Worm (Caenorhabditis elegans) whole organism, mixed stage, embryonic: ENCODE measurements around the gene rab-6.1.

Source experiments
- M03D4.4 ChIP-seq: sonication (generic microtip); optimal IDR thresholded peaks from 2 replicates; lab custom pipeline; 2017; ENCODE audit warnings: mild to moderate bottlenecking, missing genetic modification characterization, missing compliant biosample characterization
- bed-3 ChIP-seq: fragments of 200-800 bp; sonication (Bioruptor generic); optimal IDR thresholded peaks from 3 replicates; lab custom pipeline; 2018; ENCODE audit warnings: mild to moderate bottlenecking, missing genetic modification characterization, moderate library complexity, missing compliant biosample characterization
- blmp-1 ChIP-seq: fragments of 150-350 bp; optimal IDR thresholded peaks from 2 replicates; lab custom pipeline; 2014; ENCODE audit warnings: missing biosample characterization, missing genetic modification characterization
- ceh-39 ChIP-seq: fragments of 150-350 bp; optimal IDR thresholded peaks from 2 replicates; lab custom pipeline; 2014; ENCODE audit warnings: missing biosample characterization, missing genetic modification characterization
- ceh-43 ChIP-seq: fragments of 200-800 bp; sonication (Bioruptor generic); optimal IDR thresholded peaks from 2 replicates; lab custom pipeline; 2018; ENCODE audit warnings: mild to moderate bottlenecking, missing genetic modification characterization, moderate library complexity, missing compliant biosample characterization
- ceh-83 ChIP-seq: fragments of 200-800 bp; sonication (Bioruptor generic); optimal IDR thresholded peaks from 2 replicates; lab custom pipeline; 2018; ENCODE audit warnings: mild to moderate bottlenecking, missing genetic modification characterization, missing compliant biosample characterization
- ces-1 ChIP-seq: fragments of 150-350 bp; optimal IDR thresholded peaks from 2 replicates; lab custom pipeline; 2014; ENCODE audit warnings: missing biosample characterization, missing genetic modification reagents, missing genetic modification characterization
- cnd-1 ChIP-seq: fragments of 200-800 bp; sonication (Bioruptor generic); optimal IDR thresholded peaks from 2 replicates; lab custom pipeline; 2018; ENCODE audit warnings: mild to moderate bottlenecking, missing genetic modification characterization, missing compliant biosample characterization
- drap-1 ChIP-seq: fragments of 200-800 bp; sonication (Bioruptor generic); optimal IDR thresholded peaks from 3 replicates; lab custom pipeline; 2018; ENCODE audit warnings: mild to moderate bottlenecking, missing genetic modification characterization, missing compliant biosample characterization
- elt-1 ChIP-seq: sonication (generic microtip); optimal IDR thresholded peaks from 2 replicates; lab custom pipeline; 2017; ENCODE audit warnings: missing genetic modification characterization, mild to moderate bottlenecking, missing compliant biosample characterization, antibody characterized with exemption, moderate library complexity, borderline replicate concordance; ENCODE audit not compliant: insufficient read depth
- elt-3 ChIP-seq: fragments of 150-350 bp; optimal IDR thresholded peaks from 2 replicates; lab custom pipeline; 2014; ENCODE audit warnings: missing biosample characterization, missing genetic modification characterization
- flh-1 ChIP-seq: fragments of 200-800 bp; sonication (Bioruptor generic); optimal IDR thresholded peaks from 2 replicates; lab custom pipeline; 2018; ENCODE audit warnings: mild to moderate bottlenecking, missing genetic modification characterization, moderate library complexity, missing compliant biosample characterization
- ham-2 ChIP-seq: fragments of 200-800 bp; sonication (Bioruptor generic); optimal IDR thresholded peaks from 2 replicates; lab custom pipeline; 2018; ENCODE audit warnings: mild to moderate bottlenecking, missing genetic modification characterization, missing compliant biosample characterization
- hlh-1 ChIP-seq: fragments of 150-350 bp; optimal IDR thresholded peaks from 2 replicates; lab custom pipeline; 2014; ENCODE audit warnings: missing biosample characterization, missing genetic modification reagents, missing genetic modification characterization
- lin-13 ChIP-seq: fragments of 150-350 bp; optimal IDR thresholded peaks from 2 replicates; lab custom pipeline; 2014; ENCODE audit warnings: missing biosample characterization, missing genetic modification characterization
- lin-32 ChIP-seq: fragments of 200-800 bp; sonication (Bioruptor generic); optimal IDR thresholded peaks from 2 replicates; lab custom pipeline; 2018; ENCODE audit warnings: mild to moderate bottlenecking, missing genetic modification characterization, missing compliant biosample characterization
- lsy-2 ChIP-seq: fragments of 150-350 bp; optimal IDR thresholded peaks from 2 replicates; lab custom pipeline; 2014; ENCODE audit warnings: missing biosample characterization, missing genetic modification characterization
- mab-5 ChIP-seq: fragments of 150-350 bp; optimal IDR thresholded peaks from 2 replicates; lab custom pipeline; 2014; ENCODE audit warnings: missing biosample characterization, missing genetic modification characterization
- mep-1 ChIP-seq: fragments of 150-350 bp; optimal IDR thresholded peaks from 2 replicates; lab custom pipeline; 2017; ENCODE audit warnings: missing biosample characterization, missing genetic modification reagents, missing genetic modification characterization, inconsistent platforms
- mls-2 ChIP-seq: sonication (generic microtip); optimal IDR thresholded peaks from 2 replicates; lab custom pipeline; 2016; ENCODE audit warnings: mild to moderate bottlenecking, missing genetic modification characterization, moderate library complexity, missing compliant biosample characterization
- nhr-12 ChIP-seq: fragments of 150-350 bp; optimal IDR thresholded peaks from 2 replicates; lab custom pipeline; 2014; ENCODE audit warnings: missing biosample characterization, missing genetic modification characterization
- nhr-2 ChIP-seq: fragments of 150-350 bp; optimal IDR thresholded peaks from 2 replicates; lab custom pipeline; 2014; ENCODE audit warnings: missing biosample characterization, missing genetic modification characterization
- nhr-237 ChIP-seq: fragments of 150-350 bp; optimal IDR thresholded peaks from 2 replicates; lab custom pipeline; 2014; ENCODE audit warnings: missing biosample characterization, missing genetic modification characterization
- nhr-28 ChIP-seq: fragments of 150-350 bp; optimal IDR thresholded peaks from 2 replicates; lab custom pipeline; 2014; ENCODE audit warnings: missing biosample characterization, missing genetic modification characterization
- nhr-76 ChIP-seq: sonication (generic microtip); optimal IDR thresholded peaks from 2 replicates; lab custom pipeline; 2017; ENCODE audit warnings: missing biosample characterization, missing genetic modification characterization
- pha-4 ChIP-seq: fragments of 150-350 bp; optimal IDR thresholded peaks from 2 replicates; lab custom pipeline; 2018; ENCODE audit warnings: missing biosample characterization, missing genetic modification reagents, missing genetic modification characterization
- sem-2 ChIP-seq: fragments of 200-800 bp; sonication (Bioruptor generic); optimal IDR thresholded peaks from 2 replicates; lab custom pipeline; 2018; ENCODE audit warnings: mild to moderate bottlenecking, missing genetic modification characterization, missing compliant biosample characterization
- snpc-4 ChIP-seq: fragments of 150-350 bp; optimal IDR thresholded peaks from 2 replicates; lab custom pipeline; 2014; ENCODE audit warnings: missing biosample characterization, missing genetic modification characterization
- sptf-1 ChIP-seq: sonication (generic microtip); optimal IDR thresholded peaks from 2 replicates; lab custom pipeline; 2017; ENCODE audit warnings: mild to moderate bottlenecking, missing genetic modification characterization, moderate library complexity, missing compliant biosample characterization
- tbx-8 ChIP-seq: fragments of 200-800 bp; sonication (Bioruptor generic); optimal IDR thresholded peaks from 2 replicates; lab custom pipeline; 2018; ENCODE audit warnings: mild to moderate bottlenecking, missing genetic modification characterization, moderate library complexity, missing compliant biosample characterization
- unc-120 ChIP-seq: sonication (generic microtip); optimal IDR thresholded peaks from 2 replicates; lab custom pipeline; 2017; ENCODE audit warnings: missing genetic modification characterization, missing compliant biosample characterization; ENCODE audit not compliant: poor library complexity, severe bottlenecking
- unc-39 ChIP-seq: fragments of 150-350 bp; optimal IDR thresholded peaks from 2 replicates; lab custom pipeline; 2014; ENCODE audit warnings: missing biosample characterization, missing genetic modification characterization
- unc-62 ChIP-seq: fragments of 150-350 bp; optimal IDR thresholded peaks from 2 replicates; lab custom pipeline; 2014; ENCODE audit warnings: missing biosample characterization, missing genetic modification reagents, missing genetic modification characterization
- zip-8 ChIP-seq: fragments of 150-350 bp; optimal IDR thresholded peaks from 2 replicates; lab custom pipeline; 2014; ENCODE audit warnings: missing biosample characterization, missing genetic modification characterization
- ztf-11 ChIP-seq: fragments of 150-350 bp; optimal IDR thresholded peaks from 2 replicates; lab custom pipeline; 2014; ENCODE audit warnings: missing biosample characterization, missing genetic modification characterization

The rab-6.1 gene

ce11 chrIII:8988544-8988943 lies 17.2 kb downstream of the rab-6.1 start:
- TF ChIP-seq blmp-1 (tag; lab: Kevin White, UChicago) (no peak), cnd-1 (tag; lab: Kevin White, UChicago) (no peak), ham-2 (GFP tag; lab: Kevin White, UChicago) (no peak), nhr-237 (tag; lab: Kevin White, UChicago) (no peak), sem-2 (GFP tag; lab: Kevin White, UChicago) (no peak), snpc-4 (tag; lab: Kevin White, UChicago) (no peak)

ce11 chrIII:8988061-8988460 lies 17.7 kb downstream of the rab-6.1 start:
- no peak for TF ChIP-seq mab-5 (tag; lab: Kevin White, UChicago)
- no peak for TF ChIP-seq ceh-83 (GFP tag; lab: Kevin White, UChicago)
- no peak for TF ChIP-seq nhr-76

DNA sequence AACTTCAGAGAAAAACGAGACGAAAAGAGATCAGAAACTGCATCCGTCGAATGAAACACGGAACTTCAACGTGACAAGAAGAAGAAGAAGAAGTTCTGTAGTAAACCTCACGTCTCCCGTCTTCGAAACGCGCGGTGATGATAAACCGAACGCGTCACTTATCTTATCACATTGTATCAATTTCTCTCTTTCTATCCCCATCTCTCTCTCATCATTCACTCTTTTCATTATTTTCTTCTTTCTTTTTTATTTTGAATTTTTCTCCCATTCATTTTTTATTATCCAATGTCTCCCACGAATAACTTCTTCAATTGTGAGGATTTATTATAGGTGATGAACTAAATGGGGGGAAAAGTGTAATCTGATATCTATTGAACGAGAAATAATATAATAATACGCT lies 18.9 kb downstream of the rab-6.1 start:
- peak; percentile 90 for TF ChIP-seq elt-3 (tag; lab: Kevin White, UChicago)
- TF ChIP-seq mab-5 (tag; lab: Kevin White, UChicago) = no peak
- TF ChIP-seq hlh-1 (tag; lab: Kevin White, UChicago) = peak; percentile 5
- no peak for TF ChIP-seq ceh-39

- TF ChIP-seq drap-1 (GFP tag; lab: Kevin White, UChicago) (no peak), nhr-28 (no peak), snpc-4 (tag; lab: Kevin White, UChicago) (no peak), bed-3 (GFP tag; lab: Kevin White, UChicago) (no peak), tbx-8 (GFP tag; lab: Kevin White, UChicago) (no peak), lin-32 (no peak), lin-13 (no peak), cnd-1 (tag; lab: Kevin White, UChicago) (no peak), mab-5 (tag; lab: Kevin White, UChicago) (no peak), sem-2 (GFP tag; lab: Kevin White, UChicago) (no peak), zip-8 (tag; lab: Kevin White, UChicago) (no peak), ceh-39 (no peak), elt-1 (tag; lab: Kevin White, UChicago) (no peak), elt-3 (tag; lab: Kevin White, UChicago) (no peak), mep-1 (tag; lab: Kevin White, UChicago) (no peak), unc-62 (GFP tag; lab: Kevin White, UChicago) (no peak), M03D4.4 (tag; lab: Kevin White, UChicago) (no peak), ceh-43 (GFP tag; lab: Kevin White, UChicago) (no peak), flh-1 (GFP tag; lab: Kevin White, UChicago) (no peak), nhr-76 (no peak)
- TF ChIP-seq, all 35 proteins: peak for 0
Observed at ce11 chrIII:8985965-8986364, 19.8 kb downstream of the rab-6.1 start.

ce11 chrIII:8985461-8985860 lies 20.3 kb downstream of the rab-6.1 start:
- TF ChIP-seq lin-13 = no peak
- TF ChIP-seq elt-3 (tag; lab: Kevin White, UChicago) = no peak
- no peak for TF ChIP-seq snpc-4 (tag; lab: Kevin White, UChicago)
- TF ChIP-seq nhr-28 = no peak
- TF ChIP-seq, all 35 proteins: peak for 0

DNA sequence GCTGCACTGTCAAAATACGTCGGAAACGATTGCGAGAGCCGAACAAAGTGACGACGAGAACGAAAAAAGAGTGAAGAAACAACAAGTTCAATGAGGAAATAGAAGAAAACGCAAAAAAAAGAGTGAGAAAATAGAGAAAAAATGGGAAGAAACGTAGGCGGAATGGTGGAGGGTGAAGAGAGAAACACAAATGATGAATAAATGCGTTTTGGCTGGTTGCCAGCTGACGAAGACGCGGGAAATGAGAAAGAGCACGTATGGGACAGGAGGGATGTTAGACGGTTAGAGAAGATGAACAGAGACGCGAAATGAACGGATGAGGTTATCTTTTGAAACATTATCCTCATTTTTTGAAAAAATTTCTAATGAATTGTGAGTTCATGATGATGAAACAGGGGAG lies 20.8 kb downstream of the rab-6.1 start:
- TF ChIP-seq hlh-1 (tag; lab: Kevin White, UChicago) (peak; percentile 93), cnd-1 (tag; lab: Kevin White, UChicago) (no peak), ceh-43 (GFP tag; lab: Kevin White, UChicago) (no peak), nhr-76 (no peak), unc-120 (peak; percentile 56), zip-8 (tag; lab: Kevin White, UChicago) (no peak), pha-4 (tag; lab: Kevin White, UChicago) (no peak), ztf-11 (tag; lab: Kevin White, UChicago) (no peak), sem-2 (GFP tag; lab: Kevin White, UChicago) (no peak), tbx-8 (GFP tag; lab: Kevin White, UChicago) (no peak), elt-3 (tag; lab: Kevin White, UChicago) (no peak), mab-5 (tag; lab: Kevin White, UChicago) (no peak), blmp-1 (tag; lab: Kevin White, UChicago) (no peak), ceh-83 (GFP tag; lab: Kevin White, UChicago) (no peak), nhr-12 (tag; lab: Kevin White, UChicago) (no peak), ces-1 (GFP tag; lab: Kevin White, UChicago) (peak; percentile 86), lin-32 (peak; percentile 27), nhr-2 (no peak), lsy-2 (tag; lab: Kevin White, UChicago) (no peak), mep-1 (tag; lab: Kevin White, UChicago) (peak; percentile 1), lin-13 (no peak), nhr-237 (tag; lab: Kevin White, UChicago) (peak; percentile 6), nhr-28 (no peak), bed-3 (GFP tag; lab: Kevin White, UChicago) (no peak), ham-2 (GFP tag; lab: Kevin White, UChicago) (no peak), unc-39 (tag; lab: Kevin White, UChicago) (no peak), drap-1 (GFP tag; lab: Kevin White, UChicago) (no peak), unc-62 (GFP tag; lab: Kevin White, UChicago) (peak; percentile 79), sptf-1 (no peak), ceh-39 (no peak), snpc-4 (tag; lab: Kevin White, UChicago) (no peak), M03D4.4 (tag; lab: Kevin White, UChicago) (no peak), flh-1 (GFP tag; lab: Kevin White, UChicago) (no peak), elt-1 (tag; lab: Kevin White, UChicago) (no peak), mls-2 (peak; percentile 9)
